Worm (Caenorhabditis elegans) whole organism, L4 larva: ENCODE data around the gene ftn-1.

Experiments used
- F44E2.7 ChIP-seq: fragments of 200-800 bp; sonication (Bioruptor generic); IDR thresholded peaks from 2 replicates; pipeline ENCODE4 v2.1.2; 2022; ENCODE audit warnings: missing genetic modification characterization, missing compliant biosample characterization
- ama-1 ChIP-seq: fragments of 150-350 bp; optimal IDR thresholded peaks from 2 replicates; lab custom pipeline; 2014; ENCODE audit warnings: inconsistent platforms, mixed read lengths
- dve-1 ChIP-seq: sonication (generic microtip); optimal IDR thresholded peaks from 2 replicates; lab custom pipeline; 2017; ENCODE audit warnings: antibody characterized with exemption, mild to moderate bottlenecking, missing genetic modification characterization, missing compliant biosample characterization; ENCODE audit not compliant: insufficient read depth
- egl-27 ChIP-seq: sonication (generic microtip); optimal IDR thresholded peaks from 3 replicates; lab custom pipeline; 2017; ENCODE audit warnings: missing biosample characterization, missing genetic modification reagents, missing genetic modification characterization
- nhr-25 ChIP-seq: sonication (generic microtip); optimal IDR thresholded peaks from 2 replicates; lab custom pipeline; 2017; ENCODE audit warnings: missing genetic modification characterization, mild to moderate bottlenecking, missing compliant biosample characterization, antibody characterized with exemption, moderate library complexity, borderline replicate concordance; ENCODE audit not compliant: insufficient read depth
- nhr-77 ChIP-seq: fragments of 150-350 bp; optimal IDR thresholded peaks from 2 replicates; lab custom pipeline; 2014; ENCODE audit warnings: missing biosample characterization, missing genetic modification characterization
- zfp-2 ChIP-seq: sonication (generic microtip); optimal IDR thresholded peaks from 2 replicates; lab custom pipeline; 2016; ENCODE audit warnings: mild to moderate bottlenecking, missing genetic modification characterization, missing compliant biosample characterization
- ztf-11 ChIP-seq: fragments of 150-350 bp; optimal IDR thresholded peaks from 2 replicates; lab custom pipeline; 2014; ENCODE audit warnings: missing biosample characterization, missing genetic modification characterization

- TF ChIP-seq F44E2.7, result no peak
- no peak for TF ChIP-seq ama-1
- TF ChIP-seq nhr-77 (tag; lab: Kevin White, UChicago), result no peak
- no peak for TF ChIP-seq nhr-25 (tag; lab: Kevin White, UChicago)
- TF ChIP-seq ztf-11 (tag; lab: Kevin White, UChicago), result no peak
- no peak for TF ChIP-seq egl-27 (tag; lab: Kevin White, UChicago)
- TF ChIP-seq zfp-2, result no peak
- TF ChIP-seq dve-1 (tag; lab: Kevin White, UChicago), result no peak
Measured at ce11 chrV:7528816-7529215, 18.6 kb downstream of the ftn-1 start, which contains the start of gene C54F6.5.
